Worm (Caenorhabditis elegans): ENCODE data around the gene vha-5.

- no peak for TF ChIP-seq him-1 (tag; optimal IDR thresholded peaks at IDR 0.05)
- no peak for TF ChIP-seq W03F9.2 (tag; optimal IDR thresholded peaks at IDR 0.05)
- TF ChIP-seq dao-5 (tag; optimal IDR thresholded peaks at IDR 0.05) = no peak
Measured at ce11 chrIV:8254193-8254592, 49.6 kb upstream of the vha-5 start.

All from whole organism, L4/young adult.